Worm (Caenorhabditis elegans): Measurements from ENCODE around the gene C06A1.3.

C06A1.3 gene

DNA sequence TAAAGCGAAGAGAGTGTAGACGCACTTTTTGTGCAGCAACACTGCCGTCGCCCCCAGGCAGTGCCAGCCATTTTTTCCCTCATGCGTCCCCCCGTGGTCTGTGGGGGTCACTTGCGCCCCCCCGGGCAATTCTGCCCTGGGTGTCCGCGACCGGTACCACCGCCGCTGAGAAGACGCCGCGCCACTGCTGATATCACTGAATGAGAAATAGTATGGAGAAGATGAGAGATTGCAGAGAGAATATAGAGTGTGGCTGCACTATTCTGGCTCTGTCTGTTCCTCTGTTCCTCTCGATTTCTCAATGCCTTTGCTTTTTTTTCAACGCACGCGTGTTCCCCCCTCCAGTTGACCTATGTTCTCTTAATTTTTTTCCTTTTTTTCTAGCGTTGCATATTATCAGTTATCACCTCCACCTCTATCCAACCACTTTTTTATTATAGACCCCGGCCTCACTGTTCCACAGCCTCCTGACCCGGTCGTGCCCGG, 44.4 kb upstream of the C06A1.3 start, which contains the start of gene mab-10 (continued):
- TF ChIP-seq nhr-41 (GFP tag; IDR thresholded peaks at IDR 0.05): no peak
- TF ChIP-seq ces-1 (GFP tag; optimal IDR thresholded peaks at IDR 0.05): no peak
- TF ChIP-seq daf-19 (GFP tag; conservative IDR thresholded peaks at IDR 0.05): no peak
- no peak for TF ChIP-seq Y5F2A.4 (GFP tag; optimal IDR thresholded peaks at IDR 0.05)
- no peak for TF ChIP-seq zip-11 (GFP tag; IDR thresholded peaks at IDR 0.05)
- TF ChIP-seq D1046.2 (GFP tag; IDR thresholded peaks at IDR 0.05): no peak
- no peak for TF ChIP-seq tag-97 (GFP tag; IDR thresholded peaks at IDR 0.05)
- TF ChIP-seq ama-1 (optimal IDR thresholded peaks at IDR 0.05): no peak
- no peak for TF ChIP-seq tra-1 (GFP tag; IDR thresholded peaks at IDR 0.05)
- TF ChIP-seq zfp-3 (GFP tag; conservative IDR thresholded peaks at IDR 0.05): no peak
- no peak for TF ChIP-seq lin-29 (GFP tag; IDR thresholded peaks at IDR 0.05)
- no peak for TF ChIP-seq daf-8 (GFP tag; IDR thresholded peaks at IDR 0.05)
- no peak for TF ChIP-seq ceh-28 (tag; optimal IDR thresholded peaks at IDR 0.05)
- TF ChIP-seq zip-2 (tag; optimal IDR thresholded peaks at IDR 0.05): no peak
- TF ChIP-seq ceh-20 (GFP tag; IDR thresholded peaks at IDR 0.05): peak; percentile 46; the same call in 1 of the 2 replicates
- TF ChIP-seq dmd-9 (GFP tag; IDR thresholded peaks at IDR 0.05): no peak
- TF ChIP-seq hif-1 (tag; optimal IDR thresholded peaks at IDR 0.05): peak in 1 of 2 experiments; percentile 63
- TF ChIP-seq spr-1 (tag; optimal IDR thresholded peaks at IDR 0.05): no peak
- no peak for TF ChIP-seq mxl-2 (GFP tag; conservative IDR thresholded peaks at IDR 0.05)
- TF ChIP-seq egl-43 (GFP tag; IDR thresholded peaks at IDR 0.05): no peak
- TF ChIP-seq pha-4 (GFP tag; IDR thresholded peaks at IDR 0.05): peak; percentile 17; the same call in 1 of the 2 replicates
- TF ChIP-seq pha-4 (tag; optimal IDR thresholded peaks at IDR 0.05): peak; percentile 49
- 0 out of 2 replicates have a peak, but pooled peaks have one; percentile 19 for TF ChIP-seq F44E2.7 (GFP tag; IDR thresholded peaks at IDR 0.05)
- peak; percentile 98 for TF ChIP-seq set-16 (GFP tag; IDR thresholded peaks at IDR 0.05)
- TF ChIP-seq egl-27 (tag; optimal IDR thresholded peaks at IDR 0.05): no peak
- TF ChIP-seq mdt-29 (GFP tag; IDR thresholded peaks at IDR 0.05): no peak
- peak; percentile 90 for TF ChIP-seq hlh-11 (tag; optimal IDR thresholded peaks at IDR 0.05)
- no peak for TF ChIP-seq unc-39 (tag; optimal IDR thresholded peaks at IDR 0.05)
- peak; percentile 64 for TF ChIP-seq mep-1 (tag; optimal IDR thresholded peaks at IDR 0.05)
- TF ChIP-seq nhr-6 (tag; optimal IDR thresholded peaks at IDR 0.05): peak; percentile 46
- TF ChIP-seq arid-1 (GFP tag; conservative IDR thresholded peaks at IDR 0.05): no peak
- TF ChIP-seq lin-38 (GFP tag; IDR thresholded peaks at IDR 0.05): 0 out of 2 replicates have a peak, but pooled peaks have one; percentile 19
- TF ChIP-seq zfp-2 (tag; optimal IDR thresholded peaks at IDR 0.05): no peak
- TF ChIP-seq php-3 (GFP tag; IDR thresholded peaks at IDR 0.05): peak; percentile 71; the same call in 1 of the 2 replicates
- TF ChIP-seq lin-39 (tag; optimal IDR thresholded peaks at IDR 0.05): no peak
- TF ChIP-seq ceh-82 (tag; optimal IDR thresholded peaks at IDR 0.05): no peak
- TF ChIP-seq lim-7 (GFP tag; IDR thresholded peaks at IDR 0.05): 0 out of 2 replicates have a peak, but pooled peaks have one; percentile 7
- TF ChIP-seq aha-1 (tag): peak; percentile 73
- TF ChIP-seq snpc-4 (tag; optimal IDR thresholded peaks at IDR 0.05): no peak
- peak; percentile 20 for TF ChIP-seq duxl-1 (tag; optimal IDR thresholded peaks at IDR 0.05; ENCODE audit: poor library complexity)
- TF ChIP-seq vab-7 (GFP tag; IDR thresholded peaks at IDR 0.05): 0 out of 2 replicates have a peak, but pooled peaks have one; percentile 20
- no peak for TF ChIP-seq spr-3 (GFP tag; optimal IDR thresholded peaks at IDR 0.05)
- no peak for TF ChIP-seq attf-4 (tag; optimal IDR thresholded peaks at IDR 0.05)
- no peak for TF ChIP-seq lin-15B (tag; optimal IDR thresholded peaks at IDR 0.05)
- no peak for TF ChIP-seq lir-3 (tag; optimal IDR thresholded peaks at IDR 0.05)
- TF ChIP-seq F37D6.2 (tag; optimal IDR thresholded peaks at IDR 0.05): peak; percentile 17
- peak; percentile 40 for TF ChIP-seq ceh-32 (tag; optimal IDR thresholded peaks at IDR 0.05; ENCODE audit: poor library complexity)
- TF ChIP-seq ceh-44 (GFP tag; IDR thresholded peaks at IDR 0.05): no peak
- 0 out of 4 replicates have a peak, but pooled peaks of 1 of the 2 experiments have one; percentile 25 for TF ChIP-seq madf-5 (GFP tag; IDR thresholded peaks at IDR 0.05)
- TF ChIP-seq ZK546.5 (tag; optimal IDR thresholded peaks at IDR 0.05): no peak
- no peak for TF ChIP-seq nhr-111 (GFP tag; optimal IDR thresholded peaks at IDR 0.05)
- TF ChIP-seq Y48G9A.11 (GFP tag; IDR thresholded peaks at IDR 0.05): no peak

All from whole organism, L4 larva.